Worm (Caenorhabditis elegans) whole organism, L3 larva: ENCODE data around the gene C06G4.4.

Experiments
- mdl-1 ChIP-seq: fragments of 150-350 bp; optimal IDR thresholded peaks from 2 replicates; lab custom pipeline; 2014; ENCODE audit warnings: missing biosample characterization, missing genetic modification characterization
- unc-39 ChIP-seq: sonication (generic microtip); optimal IDR thresholded peaks from 4 replicates; lab custom pipeline; 2017; ENCODE audit warnings: missing biosample characterization, missing genetic modification characterization

DNA sequence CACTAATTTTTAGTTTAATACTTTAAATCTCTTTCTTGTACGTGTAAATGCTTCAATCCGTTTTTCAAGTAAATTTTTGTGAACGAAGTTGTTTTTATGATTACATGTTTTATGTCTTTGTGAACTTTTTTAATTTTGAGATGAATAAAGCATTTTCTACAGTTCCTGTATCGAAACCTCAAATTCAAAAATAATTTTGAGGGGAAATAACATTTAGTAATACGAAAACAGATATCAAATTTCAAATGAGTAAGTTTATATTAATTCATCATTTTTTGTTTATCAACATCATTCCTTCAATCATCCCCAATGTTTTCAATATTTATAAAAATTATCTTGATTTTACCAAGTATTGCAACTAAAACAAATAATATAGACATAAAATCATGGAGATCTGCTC, 40.1 kb downstream of the C06G4.4 start, which contains the start of gene C29E4.10:
- TF ChIP-seq unc-39 (tag; lab: Kevin White, UChicago) (no peak), mdl-1 (tag; lab: Kevin White, UChicago) (no peak)
